Fruit fly (Drosophila melanogaster): ENCODE results near the gene Cdc16.
A peak's percentile ranks its signal among the peaks of the same experiment; 100 is the strongest.

Cdc16 gene

DNA sequence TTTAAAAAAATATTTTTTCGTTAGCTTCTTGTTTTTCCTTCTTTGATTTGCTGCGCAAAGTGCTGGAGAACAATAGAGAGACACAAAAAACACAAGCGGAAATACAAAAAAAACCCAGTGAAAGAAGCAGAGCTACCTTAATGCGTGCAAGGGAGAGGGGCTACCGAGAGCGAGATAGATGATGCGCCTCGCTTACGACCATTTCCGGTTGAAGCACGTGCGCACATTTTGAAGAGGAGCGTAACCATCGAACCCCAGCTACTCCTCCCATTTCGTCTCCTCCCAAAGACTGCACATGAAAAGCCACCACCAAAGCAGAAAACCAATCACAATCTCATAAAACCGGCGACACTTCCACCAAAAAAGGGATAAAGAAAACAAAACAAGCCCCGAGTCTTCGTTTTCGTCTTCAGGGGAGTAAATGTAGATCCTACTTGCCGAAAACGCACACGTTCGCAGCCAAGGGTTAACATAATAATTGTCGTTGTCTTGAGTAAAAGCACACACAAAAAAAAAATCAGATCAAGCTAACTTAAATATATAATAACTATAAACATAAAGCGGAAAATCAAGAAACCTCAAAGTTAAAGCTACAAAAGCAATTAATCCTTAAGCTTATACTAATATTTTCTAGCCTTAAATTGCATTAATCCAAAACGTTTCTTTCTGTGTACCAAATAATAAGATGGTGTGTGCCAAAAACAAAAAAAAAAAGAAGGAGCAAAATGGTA, 16.3 kb downstream of the Cdc16 start (continued):
- TF ChIP-seq CG3032 (tag; optimal IDR thresholded peaks at IDR 0.05) (no peak), Hr38 (GFP tag; optimal IDR thresholded peaks at IDR 0.05) (no peak), Smox (GFP tag; optimal IDR thresholded peaks at IDR 0.05) (peak; percentile 52), net (GFP tag; optimal IDR thresholded peaks at IDR 0.05) (no peak), CG10631 (GFP tag; optimal IDR thresholded peaks at IDR 0.05) (peak; percentile 44), Met (GFP tag; optimal IDR thresholded peaks at IDR 0.05) (peak; percentile 74), cyc (GFP tag; optimal IDR thresholded peaks at IDR 0.05) (peak; percentile 65)

DNA sequence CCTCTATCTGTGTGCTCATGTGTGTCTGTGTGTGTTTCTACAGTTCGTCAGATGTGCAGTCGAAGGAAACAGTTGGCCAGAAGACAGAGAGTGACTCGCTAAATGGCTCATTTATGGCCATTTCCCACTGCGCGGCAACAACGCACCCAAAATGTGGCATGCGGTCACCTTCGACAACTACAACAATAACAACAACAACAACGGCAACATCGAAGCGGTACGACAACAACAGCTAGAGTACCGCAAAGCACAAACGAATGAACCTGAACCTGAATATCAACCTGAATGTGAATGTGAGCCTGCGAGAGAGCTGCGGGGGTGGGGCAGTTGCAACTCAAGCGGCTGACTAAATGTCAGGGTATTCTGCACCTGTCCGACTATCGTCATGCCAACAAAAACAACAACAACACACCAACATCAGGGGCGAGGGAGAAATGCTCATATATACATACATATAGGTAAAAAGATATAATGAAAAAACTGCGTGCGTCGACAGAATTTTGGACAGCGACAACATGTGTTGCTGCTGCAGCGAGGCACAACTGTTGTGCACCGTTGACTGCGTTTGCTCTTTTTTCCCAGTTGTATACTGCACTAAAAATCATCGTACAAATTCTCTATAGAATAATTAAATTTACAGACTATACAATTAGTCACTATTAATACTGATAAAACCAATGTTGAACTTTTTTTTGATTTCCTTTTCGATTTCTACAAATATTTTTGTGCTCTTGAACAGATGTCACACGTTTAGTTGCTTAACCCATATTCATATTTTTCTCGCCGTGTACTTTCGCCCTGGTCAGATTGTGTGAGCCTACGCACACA, 19.3 kb downstream of the Cdc16 start:
- peak; percentile 51 for TF ChIP-seq lz (GFP tag; optimal IDR thresholded peaks at IDR 0.05)
- TF ChIP-seq CG6276 (GFP tag; optimal IDR thresholded peaks at IDR 0.05): no peak
- TF ChIP-seq Eip75B (GFP tag; optimal IDR thresholded peaks at IDR 0.05): peak; percentile 35
- TF ChIP-seq Met (GFP tag; optimal IDR thresholded peaks at IDR 0.05): peak; percentile 65
- TF ChIP-seq CG10631 (GFP tag; optimal IDR thresholded peaks at IDR 0.05): peak; percentile 52
- peak; percentile 70 for TF ChIP-seq esn (GFP tag; optimal IDR thresholded peaks at IDR 0.05)
- peak; percentile 75 for TF ChIP-seq Eip78C (GFP tag)
- TF ChIP-seq CG16779 (tag; optimal IDR thresholded peaks at IDR 0.05): no peak
- TF ChIP-seq CG6163 (GFP tag; IDR thresholded peaks at IDR 0.05): peak; percentile 47; the same call in 1 of the 3 replicates
- TF ChIP-seq Hr39 (GFP tag; optimal IDR thresholded peaks at IDR 0.05): peak; percentile 64
- no peak for TF ChIP-seq eg (GFP tag; IDR thresholded peaks at IDR 0.05)
- TF ChIP-seq Sox14 (GFP tag; optimal IDR thresholded peaks at IDR 0.05): peak; percentile 39
- peak; percentile 38; the same call in 1 of the 2 replicates for TF ChIP-seq CG15336 (GFP tag; IDR thresholded peaks at IDR 0.05)
- peak; percentile 67 for TF ChIP-seq Sox102F (GFP tag; optimal IDR thresholded peaks at IDR 0.05)
- TF ChIP-seq CG6808 (GFP tag; optimal IDR thresholded peaks at IDR 0.05): no peak
- TF ChIP-seq acj6 (GFP tag; optimal IDR thresholded peaks at IDR 0.05): peak; percentile 55
- TF ChIP-seq CG8119 (GFP tag; IDR thresholded peaks at IDR 0.05): no peak
- no peak for TF ChIP-seq fd85E (GFP tag; optimal IDR thresholded peaks at IDR 0.05)
- TF ChIP-seq Hr4 (GFP tag; optimal IDR thresholded peaks at IDR 0.05): peak; percentile 6
- TF ChIP-seq vri (GFP tag; optimal IDR thresholded peaks at IDR 0.05): peak; percentile 8
- peak; percentile 38 for TF ChIP-seq CG32006 (GFP tag; optimal IDR thresholded peaks at IDR 0.05)
- TF ChIP-seq achi (GFP tag; optimal IDR thresholded peaks at IDR 0.05): peak; percentile 31
- TF ChIP-seq CG3919 (GFP tag; optimal IDR thresholded peaks at IDR 0.05): no peak
- no peak for TF ChIP-seq CG8319 (GFP tag; optimal IDR thresholded peaks at IDR 0.05)
- TF ChIP-seq Ets21C (GFP tag; optimal IDR thresholded peaks at IDR 0.05): peak; percentile 5
- TF ChIP-seq Smox (GFP tag; optimal IDR thresholded peaks at IDR 0.05): no peak
- TF ChIP-seq Ets96B (tag; optimal IDR thresholded peaks at IDR 0.05): peak; percentile 41
- peak; percentile 47 for TF ChIP-seq CG8632 (GFP tag; optimal IDR thresholded peaks at IDR 0.05)
- no peak for TF ChIP-seq Hr38 (GFP tag; optimal IDR thresholded peaks at IDR 0.05)
- peak; percentile 53 for TF ChIP-seq CG31627 (GFP tag; optimal IDR thresholded peaks at IDR 0.05)
- TF ChIP-seq net (GFP tag; optimal IDR thresholded peaks at IDR 0.05): peak; percentile 18
- TF ChIP-seq pdm3 (GFP tag; optimal IDR thresholded peaks at IDR 0.05): peak; percentile 46
- TF ChIP-seq topi (GFP tag; optimal IDR thresholded peaks at IDR 0.05): no peak
- peak; percentile 13 for TF ChIP-seq Sox15 (GFP tag; optimal IDR thresholded peaks at IDR 0.05)
- peak; percentile 43 for TF ChIP-seq OdsH (GFP tag; optimal IDR thresholded peaks at IDR 0.05)
- TF ChIP-seq Lpt (GFP tag; optimal IDR thresholded peaks at IDR 0.05): no peak
- TF ChIP-seq CG34406 (GFP tag; optimal IDR thresholded peaks at IDR 0.05): peak; percentile 50
- no peak for TF ChIP-seq fd59A (GFP tag; optimal IDR thresholded peaks at IDR 0.05)
- TF ChIP-seq CG6792 (GFP tag; optimal IDR thresholded peaks at IDR 0.05): peak; percentile 67
- no peak for TF ChIP-seq dsx (GFP tag; optimal IDR thresholded peaks at IDR 0.05; ENCODE audit: poor library complexity, severe bottlenecking)

Data from whole organism, prepupa.